Fruit fly (Drosophila melanogaster) whole organism, adult: ENCODE data around the gene CG43993.

Experiments
- CG11617 ChIP-seq: fragments of 200-800 bp; sonication (Bioruptor generic); optimal IDR thresholded peaks from 2 replicates; lab custom pipeline; 2017; ENCODE audit warnings: mild to moderate bottlenecking, missing biosample characterization, missing genetic modification reagents, missing genetic modification characterization
- CG14711 ChIP-seq: fragments of 200-800 bp; sonication (Bioruptor generic); optimal IDR thresholded peaks from 2 replicates; lab custom pipeline; 2018; ENCODE audit warnings: missing biosample characterization, mild to moderate bottlenecking, missing genetic modification characterization, moderate library complexity
- CG1620 ChIP-seq: fragments of 200-800 bp; sonication (Bioruptor generic); optimal IDR thresholded peaks from 2 replicates; lab custom pipeline; 2016; ENCODE audit warnings: missing biosample characterization, missing genetic modification characterization
- CG7045 ChIP-seq: fragments of 200-800 bp; sonication (Bioruptor generic); optimal IDR thresholded peaks from 2 replicates; lab custom pipeline; 2017; ENCODE audit warnings: missing biosample characterization, mild to moderate bottlenecking, missing genetic modification characterization
- Mnt ChIP-seq: fragments of 200-800 bp; sonication (Bioruptor generic); optimal IDR thresholded peaks from 2 replicates; lab custom pipeline; 2016; ENCODE audit warnings: missing biosample characterization, mild to moderate bottlenecking, missing genetic modification characterization
- bab1 ChIP-seq: fragments of 200-800 bp; sonication (Bioruptor generic); optimal IDR thresholded peaks from 3 replicates; lab custom pipeline; 2019; ENCODE audit warnings: missing biosample characterization, mild to moderate bottlenecking, missing genetic modification characterization, moderate library complexity
- cic ChIP-seq: fragments of 200-800 bp; sonication (Bioruptor generic); optimal IDR thresholded peaks from 2 replicates; lab custom pipeline; 2017; ENCODE audit warnings: missing biosample characterization, mild to moderate bottlenecking, missing genetic modification characterization, moderate library complexity
- pad ChIP-seq: fragments of 200-800 bp; sonication (Bioruptor generic); optimal IDR thresholded peaks from 3 replicates; lab custom pipeline; 2017; ENCODE audit warnings: missing biosample characterization, missing genetic modification characterization, mild to moderate bottlenecking, moderate library complexity, missing genetic modification reagents
- tj ChIP-seq: fragments of 200-800 bp; sonication (Bioruptor generic); optimal IDR thresholded peaks from 3 replicates; lab custom pipeline; 2017; ENCODE audit warnings: missing biosample characterization, mild to moderate bottlenecking, missing genetic modification characterization, moderate library complexity

DNA sequence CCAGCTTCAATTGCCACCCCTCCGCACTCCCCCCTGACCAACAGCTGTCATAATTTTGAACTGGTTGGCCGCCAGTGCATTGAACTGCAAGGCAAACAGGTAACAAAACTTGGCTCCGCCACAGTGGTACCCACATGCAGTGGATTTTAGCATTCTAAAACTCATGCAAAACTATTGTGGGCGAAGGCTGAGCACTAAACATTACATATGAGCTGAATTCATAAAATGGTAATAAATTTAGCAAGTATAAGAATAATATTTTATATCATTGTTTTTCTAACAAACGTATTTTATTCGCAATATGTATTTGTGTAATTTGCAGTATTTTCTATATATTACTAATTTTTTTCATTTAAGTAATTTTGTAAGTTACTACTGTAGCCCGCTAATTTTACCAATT is 40.0 kb downstream of the CG43993 start:
- TF ChIP-seq CG7045 (GFP tag; lab: Kevin White, UChicago) (no peak), pad (no peak), bab1 (GFP tag; lab: Kevin White, UChicago) (no peak), Mnt (GFP tag; lab: Kevin White, UChicago) (no peak), tj (GFP tag; lab: Kevin White, UChicago) (no peak), cic (GFP tag; lab: Kevin White, UChicago) (no peak), CG14711 (tag; lab: Kevin White, UChicago) (no peak), CG1620 (no peak), CG11617 (GFP tag; lab: Kevin White, UChicago) (no peak)
